Worm (Caenorhabditis elegans) whole organism, mixed stage, embryonic: ENCODE data around the gene cnnm-5.
A peak's percentile ranks its signal among the peaks of the same experiment; 100 is the strongest.

Experiments used
- M03D4.4 ChIP-seq: sonication (generic microtip); optimal IDR thresholded peaks from 2 replicates; lab custom pipeline; 2017; ENCODE audit warnings: mild to moderate bottlenecking, missing genetic modification characterization, missing compliant biosample characterization
- bed-3 ChIP-seq: fragments of 200-800 bp; sonication (Bioruptor generic); optimal IDR thresholded peaks from 3 replicates; lab custom pipeline; 2018; ENCODE audit warnings: mild to moderate bottlenecking, missing genetic modification characterization, moderate library complexity, missing compliant biosample characterization
- ceh-39 ChIP-seq: fragments of 150-350 bp; optimal IDR thresholded peaks from 2 replicates; lab custom pipeline; 2014; ENCODE audit warnings: missing biosample characterization, missing genetic modification characterization
- ceh-43 ChIP-seq: fragments of 200-800 bp; sonication (Bioruptor generic); optimal IDR thresholded peaks from 2 replicates; lab custom pipeline; 2018; ENCODE audit warnings: mild to moderate bottlenecking, missing genetic modification characterization, moderate library complexity, missing compliant biosample characterization
- ceh-83 ChIP-seq: fragments of 200-800 bp; sonication (Bioruptor generic); optimal IDR thresholded peaks from 2 replicates; lab custom pipeline; 2018; ENCODE audit warnings: mild to moderate bottlenecking, missing genetic modification characterization, missing compliant biosample characterization
- ces-1 ChIP-seq: fragments of 150-350 bp; optimal IDR thresholded peaks from 2 replicates; lab custom pipeline; 2014; ENCODE audit warnings: missing biosample characterization, missing genetic modification reagents, missing genetic modification characterization
- drap-1 ChIP-seq: fragments of 200-800 bp; sonication (Bioruptor generic); optimal IDR thresholded peaks from 3 replicates; lab custom pipeline; 2018; ENCODE audit warnings: mild to moderate bottlenecking, missing genetic modification characterization, missing compliant biosample characterization
- elt-1 ChIP-seq: sonication (generic microtip); optimal IDR thresholded peaks from 2 replicates; lab custom pipeline; 2017; ENCODE audit warnings: missing genetic modification characterization, mild to moderate bottlenecking, missing compliant biosample characterization, antibody characterized with exemption, moderate library complexity, borderline replicate concordance; ENCODE audit not compliant: insufficient read depth
- elt-3 ChIP-seq: fragments of 150-350 bp; optimal IDR thresholded peaks from 2 replicates; lab custom pipeline; 2014; ENCODE audit warnings: missing biosample characterization, missing genetic modification characterization
- flh-1 ChIP-seq: fragments of 200-800 bp; sonication (Bioruptor generic); optimal IDR thresholded peaks from 2 replicates; lab custom pipeline; 2018; ENCODE audit warnings: mild to moderate bottlenecking, missing genetic modification characterization, moderate library complexity, missing compliant biosample characterization
- ham-2 ChIP-seq: fragments of 200-800 bp; sonication (Bioruptor generic); optimal IDR thresholded peaks from 2 replicates; lab custom pipeline; 2018; ENCODE audit warnings: mild to moderate bottlenecking, missing genetic modification characterization, missing compliant biosample characterization
- hlh-1 ChIP-seq: fragments of 150-350 bp; optimal IDR thresholded peaks from 2 replicates; lab custom pipeline; 2014; ENCODE audit warnings: missing biosample characterization, missing genetic modification reagents, missing genetic modification characterization
- lin-13 ChIP-seq: fragments of 150-350 bp; optimal IDR thresholded peaks from 2 replicates; lab custom pipeline; 2014; ENCODE audit warnings: missing biosample characterization, missing genetic modification characterization
- lin-32 ChIP-seq: fragments of 200-800 bp; sonication (Bioruptor generic); optimal IDR thresholded peaks from 2 replicates; lab custom pipeline; 2018; ENCODE audit warnings: mild to moderate bottlenecking, missing genetic modification characterization, missing compliant biosample characterization
- lsy-2 ChIP-seq: fragments of 150-350 bp; optimal IDR thresholded peaks from 2 replicates; lab custom pipeline; 2014; ENCODE audit warnings: missing biosample characterization, missing genetic modification characterization
- mab-5 ChIP-seq: fragments of 150-350 bp; optimal IDR thresholded peaks from 2 replicates; lab custom pipeline; 2014; ENCODE audit warnings: missing biosample characterization, missing genetic modification characterization
- mep-1 ChIP-seq: fragments of 150-350 bp; optimal IDR thresholded peaks from 2 replicates; lab custom pipeline; 2017; ENCODE audit warnings: missing biosample characterization, missing genetic modification reagents, missing genetic modification characterization, inconsistent platforms
- mls-2 ChIP-seq: sonication (generic microtip); optimal IDR thresholded peaks from 2 replicates; lab custom pipeline; 2016; ENCODE audit warnings: mild to moderate bottlenecking, missing genetic modification characterization, moderate library complexity, missing compliant biosample characterization
- nhr-2 ChIP-seq: fragments of 150-350 bp; optimal IDR thresholded peaks from 2 replicates; lab custom pipeline; 2014; ENCODE audit warnings: missing biosample characterization, missing genetic modification characterization
- nhr-237 ChIP-seq: fragments of 150-350 bp; optimal IDR thresholded peaks from 2 replicates; lab custom pipeline; 2014; ENCODE audit warnings: missing biosample characterization, missing genetic modification characterization
- nhr-28 ChIP-seq: fragments of 150-350 bp; optimal IDR thresholded peaks from 2 replicates; lab custom pipeline; 2014; ENCODE audit warnings: missing biosample characterization, missing genetic modification characterization
- pha-4 ChIP-seq: fragments of 150-350 bp; optimal IDR thresholded peaks from 2 replicates; lab custom pipeline; 2018; ENCODE audit warnings: missing biosample characterization, missing genetic modification reagents, missing genetic modification characterization
- snpc-4 ChIP-seq: fragments of 150-350 bp; optimal IDR thresholded peaks from 2 replicates; lab custom pipeline; 2014; ENCODE audit warnings: missing biosample characterization, missing genetic modification characterization
- sptf-1 ChIP-seq: sonication (generic microtip); optimal IDR thresholded peaks from 2 replicates; lab custom pipeline; 2017; ENCODE audit warnings: mild to moderate bottlenecking, missing genetic modification characterization, moderate library complexity, missing compliant biosample characterization
- unc-120 ChIP-seq: sonication (generic microtip); optimal IDR thresholded peaks from 2 replicates; lab custom pipeline; 2017; ENCODE audit warnings: missing genetic modification characterization, missing compliant biosample characterization; ENCODE audit not compliant: poor library complexity, severe bottlenecking
- unc-39 ChIP-seq: fragments of 150-350 bp; optimal IDR thresholded peaks from 2 replicates; lab custom pipeline; 2014; ENCODE audit warnings: missing biosample characterization, missing genetic modification characterization
- unc-62 ChIP-seq: fragments of 150-350 bp; optimal IDR thresholded peaks from 2 replicates; lab custom pipeline; 2014; ENCODE audit warnings: missing biosample characterization, missing genetic modification reagents, missing genetic modification characterization
- zip-8 ChIP-seq: fragments of 150-350 bp; optimal IDR thresholded peaks from 2 replicates; lab custom pipeline; 2014; ENCODE audit warnings: missing biosample characterization, missing genetic modification characterization
- ztf-11 ChIP-seq: fragments of 150-350 bp; optimal IDR thresholded peaks from 2 replicates; lab custom pipeline; 2014; ENCODE audit warnings: missing biosample characterization, missing genetic modification characterization

The cnnm-5 gene

ce11 chrIII:3789688-3790371 is 39.2 kb downstream of the cnnm-5 start:
- peak; percentile 24 for TF ChIP-seq mls-2 (tag; lab: Kevin White, UChicago)
- peak; percentile 20 for TF ChIP-seq ceh-83 (GFP tag; lab: Kevin White, UChicago)
- peak; percentile 25 for TF ChIP-seq elt-3 (tag; lab: Kevin White, UChicago)
- TF ChIP-seq lsy-2 (tag; lab: Kevin White, UChicago): no peak
- peak; percentile 99 for TF ChIP-seq ces-1 (GFP tag; lab: Kevin White, UChicago)
- TF ChIP-seq bed-3: no peak
- TF ChIP-seq ceh-43 (GFP tag; lab: Kevin White, UChicago): peak; percentile 65
- TF ChIP-seq unc-39 (tag; lab: Kevin White, UChicago): peak; percentile 11

DNA sequence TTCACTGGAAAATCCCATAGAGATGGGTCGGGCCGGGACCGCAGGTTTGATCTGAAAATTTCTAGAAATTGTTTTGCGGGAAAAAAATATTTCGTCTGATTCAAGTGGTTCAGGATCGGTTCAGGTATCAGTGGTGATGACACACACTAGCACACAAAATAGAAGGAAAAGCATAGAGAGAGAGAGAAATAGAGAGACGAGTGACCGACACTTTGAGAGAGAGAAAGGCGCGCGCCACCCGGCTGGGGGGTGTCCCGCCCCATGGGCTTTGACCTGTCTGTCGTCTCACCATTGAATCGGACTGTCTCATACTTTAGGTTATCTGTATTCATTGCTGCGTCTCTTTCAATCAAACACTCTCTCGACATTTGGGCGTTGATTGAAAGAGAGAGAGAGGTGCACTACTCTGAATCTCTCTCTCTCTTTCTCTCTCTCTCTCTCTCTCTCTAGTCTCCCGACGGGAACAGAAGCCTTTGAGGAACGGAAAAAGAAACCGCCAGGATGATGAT is 42.5 kb downstream of the cnnm-5 start, which contains the start of gene acy-3:
Gene acy-3, minus strand, starts transcription at position 51 of the 509 bp plus-strand sequence.
- TF ChIP-seq M03D4.4 (peak; percentile 9), hlh-1 (peak; percentile 57), nhr-2 (tag; lab: Kevin White, UChicago) (no peak), unc-120 (tag; lab: Kevin White, UChicago) (peak; percentile 81), lin-32 (GFP tag; lab: Kevin White, UChicago) (no peak), ceh-39 (tag; lab: Kevin White, UChicago) (no peak), zip-8 (tag; lab: Kevin White, UChicago) (no peak), unc-62 (GFP tag; lab: Kevin White, UChicago) (peak; percentile 70), nhr-28 (tag; lab: Kevin White, UChicago) (no peak), pha-4 (tag; lab: Kevin White, UChicago) (no peak), mep-1 (tag; lab: Kevin White, UChicago) (no peak), ham-2 (GFP tag; lab: Kevin White, UChicago) (peak; percentile 64), mls-2 (tag; lab: Kevin White, UChicago) (no peak), bed-3 (no peak), drap-1 (GFP tag; lab: Kevin White, UChicago) (no peak), sptf-1 (tag; lab: Kevin White, UChicago) (no peak)
- TF ChIP-seq, all 35 proteins: peak for 5

DNA sequence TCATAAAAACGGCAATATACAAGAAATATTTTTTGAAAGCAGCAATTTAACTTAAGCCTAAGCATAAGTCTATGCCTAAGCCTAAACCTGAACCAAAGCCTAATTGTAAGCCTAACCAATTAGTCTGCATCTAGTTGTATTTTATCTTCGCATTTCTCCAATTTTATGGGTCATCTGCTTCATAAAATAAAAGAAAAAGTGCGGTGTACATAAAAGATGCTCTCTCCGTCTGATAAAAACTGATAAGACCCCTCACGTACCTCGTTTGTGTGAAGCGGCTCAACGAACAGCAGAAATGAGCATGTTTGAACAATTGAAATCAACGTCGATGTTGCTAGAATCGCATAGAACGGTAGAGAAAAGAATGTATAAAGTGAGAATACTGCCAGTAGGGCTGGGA is 43.9 kb downstream of the cnnm-5 start:
- no peak for TF ChIP-seq elt-1 (tag; lab: Kevin White, UChicago)
- no peak for TF ChIP-seq unc-62 (GFP tag; lab: Kevin White, UChicago)
- TF ChIP-seq hlh-1: no peak
- TF ChIP-seq lsy-2 (tag; lab: Kevin White, UChicago): no peak
- no peak for TF ChIP-seq nhr-237 (tag; lab: Kevin White, UChicago)
- TF ChIP-seq lin-32 (GFP tag; lab: Kevin White, UChicago): no peak
- no peak for TF ChIP-seq snpc-4
- TF ChIP-seq lin-13 (tag; lab: Kevin White, UChicago): no peak
- no peak for TF ChIP-seq mep-1 (tag; lab: Kevin White, UChicago)
- TF ChIP-seq flh-1 (GFP tag; lab: Kevin White, UChicago): no peak
- no peak for TF ChIP-seq M03D4.4
- no peak for TF ChIP-seq ztf-11
- TF ChIP-seq mab-5 (tag; lab: Kevin White, UChicago): no peak

DNA sequence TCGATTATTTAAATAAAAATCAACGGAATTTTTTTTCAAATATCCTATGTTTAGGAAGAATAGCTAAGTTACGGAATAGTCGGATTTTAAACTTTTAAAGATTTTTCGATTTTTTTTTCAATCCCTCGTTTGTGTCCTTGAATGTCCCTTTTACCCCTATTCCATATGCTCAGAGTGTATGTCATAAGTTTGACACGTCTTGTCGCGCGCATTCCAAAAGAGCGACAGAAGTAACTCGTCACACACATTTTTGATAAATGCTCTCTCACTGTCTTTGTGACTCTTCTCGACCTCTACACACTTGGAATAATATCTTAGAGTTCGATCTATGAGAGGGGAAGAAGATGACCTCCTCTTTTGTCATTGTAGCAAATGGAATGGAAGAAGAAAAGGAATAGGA is 45.1 kb downstream of the cnnm-5 start:
- no peak for TF ChIP-seq ham-2 (GFP tag; lab: Kevin White, UChicago)
- peak; percentile 5 for TF ChIP-seq unc-62 (GFP tag; lab: Kevin White, UChicago)
- no peak for TF ChIP-seq elt-3 (tag; lab: Kevin White, UChicago)
- no peak for TF ChIP-seq elt-1 (tag; lab: Kevin White, UChicago)

- no peak for TF ChIP-seq ham-2 (GFP tag; lab: Kevin White, UChicago)
- TF ChIP-seq unc-62 (GFP tag; lab: Kevin White, UChicago): peak; percentile 87
- no peak for TF ChIP-seq nhr-2 (tag; lab: Kevin White, UChicago)
- peak; percentile 62 for TF ChIP-seq hlh-1
- TF ChIP-seq unc-120 (tag; lab: Kevin White, UChicago): peak; percentile 80
These were observed 46.2 kb downstream of the cnnm-5 start for ce11 chrIII:3782853-3783252.
